Worm (Caenorhabditis elegans) whole organism, L1 larva: Measurements from ENCODE around the gene dod-22.

Experiments used
- egl-27 ChIP-seq, 2 experiments: fragments of 150-350 bp in 1 of 2; sonication (generic microtip); optimal IDR thresholded peaks; 3 replicates each; lab custom pipeline; 2017 to 2018; ENCODE audit warnings: missing biosample characterization in 2 of 2, missing genetic modification characterization in 2 of 2, missing genetic modification reagents in 2 of 2
- lir-3 ChIP-seq: sonication (generic microtip); optimal IDR thresholded peaks from 2 replicates; lab custom pipeline; 2016; ENCODE audit warnings: mild to moderate bottlenecking, missing genetic modification characterization, moderate library complexity, missing compliant biosample characterization; ENCODE audit not compliant: poor library complexity
- nhr-47 ChIP-seq: sonication (generic microtip); optimal IDR thresholded peaks from 2 replicates; lab custom pipeline; 2016; ENCODE audit warnings: mild to moderate bottlenecking, missing genetic modification characterization, moderate library complexity, missing compliant biosample characterization
- skn-1 ChIP-seq: fragments of 150-350 bp; optimal IDR thresholded peaks from 2 replicates; lab custom pipeline; 2014; ENCODE audit warnings: missing biosample characterization, missing genetic modification characterization
- unc-30 ChIP-seq: sonication (generic microtip); optimal IDR thresholded peaks from 2 replicates; lab custom pipeline; 2017; ENCODE audit warnings: missing biosample characterization, missing genetic modification characterization
- unc-62 ChIP-seq: fragments of 150-350 bp; optimal IDR thresholded peaks from 2 replicates; lab custom pipeline; 2014; ENCODE audit warnings: missing biosample characterization, missing genetic modification reagents, missing genetic modification characterization

DNA sequence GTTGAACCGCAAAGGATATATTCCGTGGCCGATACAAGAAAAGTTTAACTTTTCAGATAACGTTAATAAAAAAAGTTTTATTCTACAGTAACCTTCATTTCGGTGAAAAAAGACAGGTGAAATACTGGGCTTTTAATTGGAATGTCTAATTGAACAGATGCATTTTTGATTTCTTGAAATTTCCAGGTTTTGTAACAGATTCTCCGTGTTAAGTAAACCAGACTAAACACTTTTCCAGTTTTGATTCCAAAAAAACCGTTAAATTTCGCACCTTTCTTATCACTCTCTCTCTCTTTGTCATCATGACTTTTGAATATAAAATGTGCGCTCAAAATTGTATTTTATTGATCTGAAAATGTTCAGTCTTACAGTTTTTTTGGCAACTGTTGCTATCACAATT lies 46.9 kb upstream of the dod-22 start, which contains the start of gene C32H11.3:
- TF ChIP-seq skn-1 (tag; lab: Kevin White, UChicago), result no peak
- no peak for TF ChIP-seq unc-30 (tag; lab: Kevin White, UChicago)
- no peak for TF ChIP-seq lir-3 (tag; lab: Kevin White, UChicago)
- no peak for TF ChIP-seq egl-27 (tag; optimal IDR thresholded peaks at IDR 0.05; lab: Kevin White, UChicago)
- no peak for TF ChIP-seq unc-62
- no peak for TF ChIP-seq nhr-47 (tag; lab: Kevin White, UChicago)
